Worm (Caenorhabditis elegans) whole organism, young adult: ENCODE data around the gene ZK354.7.
"Not testable (repeated sequence)": the region's sequence is repeated elsewhere in the genome, so short reads cannot be mapped to it uniquely, and the experiment has no call there.

Experiments
- B0019.2 ChIP-seq: fragments of 200-800 bp; sonication (Bioruptor generic); conservative IDR thresholded peaks from 2 replicates; pipeline ENCODE4 v1.3.6; 2022; ENCODE audit warnings: missing genetic modification reagents, missing genetic modification characterization, missing compliant biosample characterization
- C17E4.6 ChIP-seq: fragments of 200-800 bp; sonication (Bioruptor generic); IDR thresholded peaks from 2 replicates; pipeline ENCODE4 v1.3.6; 2022; ENCODE audit warnings: missing genetic modification reagents, missing genetic modification characterization, missing compliant biosample characterization
- D2030.7 ChIP-seq: fragments of 200-800 bp; sonication (Bioruptor generic); IDR thresholded peaks from 2 replicates; pipeline ENCODE4 v1.3.6; 2022; ENCODE audit warnings: missing genetic modification reagents, missing genetic modification characterization, missing compliant biosample characterization
- F52B5.7 ChIP-seq: sonication (generic microtip); optimal IDR thresholded peaks from 2 replicates; lab custom pipeline; 2016; ENCODE audit warnings: mild to moderate bottlenecking, missing genetic modification characterization, missing compliant biosample characterization
- F55B11.4 ChIP-seq: sonication (generic microtip); optimal IDR thresholded peaks from 2 replicates; lab custom pipeline; 2016; ENCODE audit warnings: missing compliant biosample characterization, missing genetic modification characterization, borderline replicate concordance; ENCODE audit not compliant: insufficient read depth
- F57C9.4 ChIP-seq: sonication (generic microtip); optimal IDR thresholded peaks from 2 replicates; lab custom pipeline; 2017; ENCODE audit warnings: mild to moderate bottlenecking, missing genetic modification characterization, missing compliant biosample characterization
- T07F8.4 ChIP-seq: sonication (generic microtip); optimal IDR thresholded peaks from 2 replicates; lab custom pipeline; 2016; ENCODE audit warnings: mild to moderate bottlenecking, missing genetic modification characterization, moderate library complexity, missing compliant biosample characterization
- Y53F4B.3 ChIP-seq: fragments of 200-800 bp; sonication (Bioruptor generic); IDR thresholded peaks from 2 replicates; pipeline ENCODE4 v1.3.6; 2022; ENCODE audit warnings: missing genetic modification reagents, missing genetic modification characterization, missing compliant biosample characterization
- Y53G8AR.9 ChIP-seq: fragments of 200-800 bp; sonication (Bioruptor generic); conservative IDR thresholded peaks from 2 replicates; pipeline ENCODE4 v1.3.6; 2022; ENCODE audit warnings: missing genetic modification reagents, missing genetic modification characterization, missing compliant biosample characterization
- Y67H2A.10 ChIP-seq: fragments of 200-800 bp; sonication (Bioruptor generic); conservative IDR thresholded peaks from 2 replicates; pipeline ENCODE4 v1.3.6; 2022; ENCODE audit warnings: missing genetic modification reagents, missing genetic modification characterization, missing compliant biosample characterization
- ZK185.1 ChIP-seq: sonication (generic microtip); optimal IDR thresholded peaks from 2 replicates; lab custom pipeline; 2016; ENCODE audit warnings: mild to moderate bottlenecking, missing genetic modification characterization, missing compliant biosample characterization; ENCODE audit not compliant: poor library complexity, severe bottlenecking
- aptf-2 ChIP-seq: fragments of 200-800 bp; sonication (Bioruptor generic); conservative IDR thresholded peaks from 2 replicates; pipeline ENCODE4 v1.3.6; 2022; ENCODE audit warnings: missing genetic modification reagents, missing genetic modification characterization, missing compliant biosample characterization
- attf-5 ChIP-seq: fragments of 200-800 bp; sonication (Bioruptor generic); optimal IDR thresholded peaks from 2 replicates; lab custom pipeline; 2018; ENCODE audit warnings: mild to moderate bottlenecking, missing genetic modification characterization, missing compliant biosample characterization
- bed-1 ChIP-seq: fragments of 200-800 bp; sonication (Bioruptor generic); IDR thresholded peaks from 2 replicates; pipeline ENCODE4 v1.3.6; 2022; ENCODE audit warnings: missing genetic modification reagents, missing genetic modification characterization, missing compliant biosample characterization
- ceh-27 ChIP-seq: fragments of 200-800 bp; sonication (Bioruptor generic); optimal IDR thresholded peaks from 2 replicates; lab custom pipeline; 2018; ENCODE audit warnings: mild to moderate bottlenecking, missing genetic modification characterization, moderate library complexity, missing compliant biosample characterization
- chd-7 ChIP-seq: sonication (generic microtip); optimal IDR thresholded peaks from 2 replicates; lab custom pipeline; 2016; ENCODE audit warnings: mild to moderate bottlenecking, missing genetic modification characterization, moderate library complexity, missing compliant biosample characterization
- die-1 ChIP-seq: sonication (generic microtip); optimal IDR thresholded peaks from 2 replicates; lab custom pipeline; 2016; ENCODE audit warnings: missing genotype, mild to moderate bottlenecking, missing genetic modification characterization, missing compliant biosample characterization
- dox-1 ChIP-seq: fragments of 200-800 bp; sonication (Bioruptor generic); IDR thresholded peaks from 2 replicates; pipeline ENCODE4 v1.3.6; 2022; ENCODE audit warnings: missing genetic modification reagents, missing genetic modification characterization, missing compliant biosample characterization
- ekl-4 ChIP-seq: fragments of 200-800 bp; sonication (Bioruptor generic); IDR thresholded peaks from 2 replicates; pipeline ENCODE4 v1.3.6; 2022; ENCODE audit warnings: missing genetic modification reagents, missing genetic modification characterization, missing compliant biosample characterization
- gei-17 ChIP-seq: fragments of 200-800 bp; sonication (Bioruptor generic); optimal IDR thresholded peaks from 2 replicates; lab custom pipeline; 2018; ENCODE audit warnings: mild to moderate bottlenecking, missing genetic modification characterization, missing compliant biosample characterization
- hmg-20 ChIP-seq: fragments of 200-800 bp; sonication (Bioruptor generic); IDR thresholded peaks from 2 replicates; pipeline ENCODE4 v1.3.6; 2022; ENCODE audit warnings: missing genetic modification reagents, missing genetic modification characterization, missing compliant biosample characterization
- hsf-1 ChIP-seq: fragments of 200-800 bp; sonication (Bioruptor generic); IDR thresholded peaks from 2 replicates; pipeline ENCODE4 v1.3.6; 2022; ENCODE audit warnings: missing genetic modification reagents, missing genetic modification characterization, missing compliant biosample characterization
- let-526 ChIP-seq: fragments of 200-800 bp; sonication (Bioruptor generic); IDR thresholded peaks from 2 replicates; pipeline ENCODE4 v1.3.6; 2022; ENCODE audit warnings: missing genetic modification reagents, missing genetic modification characterization, missing compliant biosample characterization
- let-607 ChIP-seq, 2 experiments: fragments of 200-800 bp in 1 of 2; sonication (Bioruptor generic) in 1 of 2; sonication (generic microtip) in 1 of 2; optimal IDR thresholded peaks; 2 replicates each; lab custom pipeline; 2016 to 2018; ENCODE audit warnings: mild to moderate bottlenecking in 2 of 2, missing compliant biosample characterization in 2 of 2, missing genetic modification characterization in 2 of 2, moderate library complexity in 2 of 2, missing genotype in 1 of 2
- lin-26 ChIP-seq: fragments of 200-800 bp; sonication (Bioruptor generic); IDR thresholded peaks from 2 replicates; pipeline ENCODE4 v1.3.6; 2022; ENCODE audit warnings: missing genetic modification reagents, missing genetic modification characterization, missing compliant biosample characterization
- lin-54 ChIP-seq: fragments of 200-800 bp; sonication (Bioruptor generic); optimal IDR thresholded peaks from 2 replicates; lab custom pipeline; 2018; ENCODE audit warnings: mild to moderate bottlenecking, missing genetic modification characterization, missing compliant biosample characterization
- lsl-1 ChIP-seq: fragments of 200-800 bp; sonication (Bioruptor generic); optimal IDR thresholded peaks from 2 replicates; lab custom pipeline; 2018; ENCODE audit warnings: mild to moderate bottlenecking, missing genetic modification characterization, moderate library complexity, missing compliant biosample characterization
- lsy-27 ChIP-seq: sonication (generic microtip); optimal IDR thresholded peaks from 2 replicates; lab custom pipeline; 2017; ENCODE audit warnings: missing genetic modification characterization, mild to moderate bottlenecking, missing compliant biosample characterization, antibody characterized with exemption, missing genotype, borderline replicate concordance; ENCODE audit not compliant: insufficient read depth
- madf-3 ChIP-seq: fragments of 200-800 bp; sonication (Bioruptor generic); IDR thresholded peaks from 2 replicates; pipeline ENCODE4 v1.3.6; 2022; ENCODE audit warnings: missing genetic modification reagents, missing genetic modification characterization, missing compliant biosample characterization
- madf-8 ChIP-seq: fragments of 200-800 bp; sonication (Bioruptor generic); conservative IDR thresholded peaks from 2 replicates; pipeline ENCODE4 v1.3.6; 2022; ENCODE audit warnings: missing genetic modification reagents, missing genetic modification characterization, missing compliant biosample characterization
- mcd-1 ChIP-seq: fragments of 200-800 bp; sonication (Bioruptor generic); IDR thresholded peaks from 2 replicates; pipeline ENCODE4 v1.3.6; 2022; ENCODE audit warnings: missing genetic modification reagents, missing genetic modification characterization, missing compliant biosample characterization
- mes-4 ChIP-seq: sonication (generic microtip); optimal IDR thresholded peaks from 2 replicates; lab custom pipeline; 2016; ENCODE audit warnings: missing genotype, missing genetic modification characterization, missing compliant biosample characterization
- mxl-1 ChIP-seq: sonication (generic microtip); optimal IDR thresholded peaks from 2 replicates; lab custom pipeline; 2016; ENCODE audit warnings: missing genetic modification characterization, missing compliant biosample characterization
- nfya-2 ChIP-seq: fragments of 200-800 bp; sonication (Bioruptor generic); IDR thresholded peaks from 2 replicates; pipeline ENCODE4 v1.3.6; 2022; ENCODE audit warnings: missing genetic modification reagents, missing genetic modification characterization, missing compliant biosample characterization
- rpc-1 ChIP-seq, 2 experiments: fragments of 150-350 bp in 1 of 2; sonication (generic microtip) in 1 of 2; optimal IDR thresholded peaks; 2 replicates each; lab custom pipeline; 2014 to 2018; ENCODE audit warnings: missing biosample characterization in 1 of 2, missing genetic modification characterization in 1 of 2, missing genetic modification reagents in 1 of 2, missing genotype in 1 of 2
- sdz-38 ChIP-seq: sonication (generic microtip); optimal IDR thresholded peaks from 2 replicates; lab custom pipeline; 2016; ENCODE audit warnings: missing genotype, missing genetic modification characterization, missing compliant biosample characterization
- snpc-3.4 ChIP-seq: sonication (generic microtip); optimal IDR thresholded peaks from 2 replicates; lab custom pipeline; 2017; ENCODE audit warnings: missing genetic modification characterization, mild to moderate bottlenecking, missing compliant biosample characterization, antibody characterized with exemption, moderate library complexity, missing genotype, missing genetic modification reagents
- somi-1 ChIP-seq: fragments of 200-800 bp; sonication (Bioruptor generic); optimal IDR thresholded peaks from 2 replicates; lab custom pipeline; 2018; ENCODE audit warnings: mild to moderate bottlenecking, missing genetic modification characterization, missing compliant biosample characterization
- tbp1 ChIP-seq: fragments of 200-800 bp; sonication (Bioruptor generic); optimal IDR thresholded peaks from 2 replicates; lab custom pipeline; 2018; ENCODE audit warnings: mild to moderate bottlenecking, missing genetic modification characterization, missing compliant biosample characterization
- unc-130 ChIP-seq: sonication (generic microtip); optimal IDR thresholded peaks from 2 replicates; lab custom pipeline; 2016; ENCODE audit warnings: missing genetic modification reagents, missing genetic modification characterization, missing compliant biosample characterization

The ZK354.7 gene

ce11 chrIV:5297436-5298012 is 5.4 kb downstream of the ZK354.7 start, which contains the start of the genes ZK354.6 and msp-113:
Gene ZK354.6 (minus strand): TSS chrIV:5297536.
Gene msp-113 (plus strand): TSS chrIV:5297962.
- TF ChIP-seq madf-8 (GFP tag; lab: Robert Waterston, UW) (no peak), lin-26 (GFP tag; lab: Robert Waterston, UW) (no peak), D2030.7 (GFP tag; lab: Robert Waterston, UW) (no peak), nfya-2 (GFP tag; lab: Robert Waterston, UW) (no peak), mxl-1 (tag; lab: Kevin White, UChicago) (no peak), ZK185.1 (no peak), lsy-27 (no peak)
- TF ChIP-seq, all 124 proteins: peak for 0

- TF ChIP-seq dox-1; bed-1; chd-7 (tag; lab: Kevin White, UChicago): not testable (repeated sequence)
These were observed 7.7 kb downstream of the ZK354.7 start, which contains the start of gene msp-51 for ce11 chrIV:5295240-5295639. Gene msp-51 (minus strand): TSS chrIV:5295340.

- TF ChIP-seq hsf-1 (GFP tag; lab: Robert Waterston, UW) (no peak), let-526 (GFP tag; lab: Robert Waterston, UW) (no peak), lin-26 (GFP tag; lab: Robert Waterston, UW) (no peak), Y53F4B.3 (GFP tag; lab: Robert Waterston, UW) (no peak), ekl-4 (GFP tag; lab: Robert Waterston, UW) (no peak), F52B5.7 (tag; lab: Kevin White, UChicago) (no peak), attf-5 (GFP tag; lab: Kevin White, UChicago) (no peak), unc-130 (no peak), bed-1 (no peak), aptf-2 (GFP tag; lab: Robert Waterston, UW) (no peak), B0019.2 (GFP tag; lab: Robert Waterston, UW) (no peak), F57C9.4 (tag; lab: Kevin White, UChicago) (no peak), ceh-27 (GFP tag; lab: Kevin White, UChicago) (no peak), hmg-20 (GFP tag; lab: Robert Waterston, UW) (no peak), gei-17 (GFP tag; lab: Kevin White, UChicago) (no peak), Y53G8AR.9 (GFP tag; lab: Robert Waterston, UW) (no peak)
These were observed 8.5 kb downstream of the ZK354.7 start for ce11 chrIV:5294467-5294866.

- TF ChIP-seq ZK185.1 (no peak), madf-3 (no peak), C17E4.6 (no peak), sdz-38 (no peak), madf-8 (GFP tag; lab: Robert Waterston, UW) (no peak), die-1 (no peak), somi-1 (GFP tag; lab: Kevin White, UChicago) (no peak), T07F8.4 (tag; lab: Kevin White, UChicago) (no peak), lin-54 (GFP tag; lab: Kevin White, UChicago) (no peak), lsl-1 (GFP tag; lab: Kevin White, UChicago) (no peak), mcd-1 (GFP tag; lab: Robert Waterston, UW) (no peak), F55B11.4 (no peak), Y67H2A.10 (GFP tag; lab: Robert Waterston, UW) (no peak), let-607 (tag; optimal IDR thresholded peaks at IDR 0.05; lab: Kevin White, UChicago) (no peak), mes-4 (tag; lab: Kevin White, UChicago) (no peak), snpc-3.4 (no peak), D2030.7 (GFP tag; lab: Robert Waterston, UW) (no peak), rpc-1 (optimal IDR thresholded peaks at IDR 0.05; lab: Kevin White, UChicago) (no peak), rpc-1 (tag; optimal IDR thresholded peaks at IDR 0.05; lab: Kevin White, UChicago) (no peak), tbp1 (GFP tag; lab: Kevin White, UChicago) (no peak)
These were observed 11.7 kb downstream of the ZK354.7 start for ce11 chrIV:5291207-5291606.
